Worm (Caenorhabditis elegans): ENCODE measurements around the gene ugt-49.

DNA sequence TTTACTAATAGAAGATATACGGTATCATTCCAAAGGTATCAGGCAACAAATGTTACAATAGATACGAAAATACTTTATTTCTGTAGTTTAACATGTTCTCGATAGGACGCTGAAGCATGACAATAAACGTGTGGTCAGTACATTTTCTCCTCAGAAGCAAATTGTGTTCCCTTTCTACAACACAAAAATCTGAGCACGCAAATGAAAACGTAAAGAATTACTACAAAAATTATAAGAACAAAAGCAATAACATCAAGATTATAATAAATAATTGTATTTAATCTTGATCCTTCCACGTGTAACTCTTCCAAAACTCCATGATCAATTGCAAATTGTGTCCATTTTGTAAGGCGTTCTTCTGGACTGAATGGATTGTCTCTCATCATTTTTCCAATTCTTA lies 7.6 kb downstream of the ugt-49 start:
- TF ChIP-seq unc-62 (GFP tag; optimal IDR thresholded peaks at IDR 0.05), result no peak
- no peak for TF ChIP-seq dpl-1 (GFP tag; optimal IDR thresholded peaks at IDR 0.05)
- no peak for TF ChIP-seq xnd-1 (tag; optimal IDR thresholded peaks at IDR 0.05)
- no peak for TF ChIP-seq let-607 (tag; optimal IDR thresholded peaks at IDR 0.05)
- TF ChIP-seq ztf-25 (GFP tag; IDR thresholded peaks at IDR 0.05), result no peak
- TF ChIP-seq snpc-4 (GFP tag; optimal IDR thresholded peaks at IDR 0.05), result no peak
- TF ChIP-seq snpc-4 (tag; optimal IDR thresholded peaks at IDR 0.05), result no peak

Data from whole organism, young adult.